Fruit fly (Drosophila melanogaster) whole organism, adult: ENCODE data around the gene CG7573.

Experiments used
- CG11617 ChIP-seq: fragments of 200-800 bp; sonication (Bioruptor generic); optimal IDR thresholded peaks from 2 replicates; lab custom pipeline; 2017; ENCODE audit warnings: mild to moderate bottlenecking, missing biosample characterization, missing genetic modification reagents, missing genetic modification characterization
- CG12768 ChIP-seq: fragments of 200-800 bp; sonication (Bioruptor generic); optimal IDR thresholded peaks from 2 replicates; lab custom pipeline; 2017; ENCODE audit warnings: missing biosample characterization, missing genetic modification characterization, mild to moderate bottlenecking, moderate library complexity, missing genetic modification reagents
- CG14711 ChIP-seq: fragments of 200-800 bp; sonication (Bioruptor generic); optimal IDR thresholded peaks from 2 replicates; lab custom pipeline; 2018; ENCODE audit warnings: missing biosample characterization, mild to moderate bottlenecking, missing genetic modification characterization, moderate library complexity
- CG1620 ChIP-seq: fragments of 200-800 bp; sonication (Bioruptor generic); optimal IDR thresholded peaks from 2 replicates; lab custom pipeline; 2016; ENCODE audit warnings: missing biosample characterization, missing genetic modification characterization
- CG33017 ChIP-seq: fragments of 200-800 bp; sonication (Bioruptor generic); optimal IDR thresholded peaks from 2 replicates; lab custom pipeline; 2018; ENCODE audit warnings: missing biosample characterization, mild to moderate bottlenecking, missing genetic modification characterization, moderate library complexity
- CG5204 ChIP-seq: fragments of 200-800 bp; sonication (Bioruptor generic); optimal IDR thresholded peaks from 2 replicates; lab custom pipeline; 2016; ENCODE audit warnings: missing biosample characterization, missing genetic modification characterization
- CG7045 ChIP-seq: fragments of 200-800 bp; sonication (Bioruptor generic); optimal IDR thresholded peaks from 2 replicates; lab custom pipeline; 2017; ENCODE audit warnings: missing biosample characterization, mild to moderate bottlenecking, missing genetic modification characterization
- CG7101 ChIP-seq: fragments of 200-800 bp; sonication (Bioruptor generic); optimal IDR thresholded peaks from 2 replicates; lab custom pipeline; 2018; ENCODE audit warnings: missing biosample characterization, mild to moderate bottlenecking, missing genetic modification characterization, moderate library complexity
- Clk ChIP-seq: fragments of 200-800 bp; sonication (Bioruptor generic); optimal IDR thresholded peaks from 2 replicates; lab custom pipeline; 2017; ENCODE audit warnings: missing biosample characterization, missing genetic modification characterization
- Crg-1 ChIP-seq: fragments of 200-800 bp; sonication (Bioruptor generic); optimal IDR thresholded peaks from 2 replicates; lab custom pipeline; 2016; ENCODE audit warnings: missing biosample characterization, missing genetic modification characterization
- Hr96 ChIP-seq: fragments of 200-800 bp; sonication (Bioruptor generic); optimal IDR thresholded peaks from 2 replicates; lab custom pipeline; 2016; ENCODE audit warnings: missing biosample characterization, missing genetic modification characterization
- Mnt ChIP-seq: fragments of 200-800 bp; sonication (Bioruptor generic); optimal IDR thresholded peaks from 2 replicates; lab custom pipeline; 2016; ENCODE audit warnings: missing biosample characterization, mild to moderate bottlenecking, missing genetic modification characterization
- bab1 ChIP-seq: fragments of 200-800 bp; sonication (Bioruptor generic); optimal IDR thresholded peaks from 3 replicates; lab custom pipeline; 2019; ENCODE audit warnings: missing biosample characterization, mild to moderate bottlenecking, missing genetic modification characterization, moderate library complexity
- cic ChIP-seq: fragments of 200-800 bp; sonication (Bioruptor generic); optimal IDR thresholded peaks from 2 replicates; lab custom pipeline; 2017; ENCODE audit warnings: missing biosample characterization, mild to moderate bottlenecking, missing genetic modification characterization, moderate library complexity
- cnc ChIP-seq, 2 experiments: fragments of >200 bp; optimal IDR thresholded peaks; 2 replicates each; lab custom pipeline; 2017
- kay ChIP-seq: fragments of 200-800 bp; sonication (Bioruptor generic); peaks from one replicate; lab custom pipeline; 2016; ENCODE audit warnings: missing biosample characterization, missing genetic modification characterization, borderline replicate concordance
- ovo ChIP-seq: fragments of 200-800 bp; sonication (Bioruptor generic); optimal IDR thresholded peaks from 2 replicates; lab custom pipeline; 2016; ENCODE audit warnings: missing biosample characterization, missing genetic modification characterization
- pad ChIP-seq: fragments of 200-800 bp; sonication (Bioruptor generic); optimal IDR thresholded peaks from 3 replicates; lab custom pipeline; 2017; ENCODE audit warnings: missing biosample characterization, missing genetic modification characterization, mild to moderate bottlenecking, moderate library complexity, missing genetic modification reagents
- tj ChIP-seq: fragments of 200-800 bp; sonication (Bioruptor generic); optimal IDR thresholded peaks from 3 replicates; lab custom pipeline; 2017; ENCODE audit warnings: missing biosample characterization, mild to moderate bottlenecking, missing genetic modification characterization, moderate library complexity
- toe ChIP-seq: fragments of 200-800 bp; sonication (Bioruptor generic); optimal IDR thresholded peaks from 2 replicates; lab custom pipeline; 2016; ENCODE audit warnings: missing biosample characterization, missing genetic modification characterization

CG7573 gene

DNA sequence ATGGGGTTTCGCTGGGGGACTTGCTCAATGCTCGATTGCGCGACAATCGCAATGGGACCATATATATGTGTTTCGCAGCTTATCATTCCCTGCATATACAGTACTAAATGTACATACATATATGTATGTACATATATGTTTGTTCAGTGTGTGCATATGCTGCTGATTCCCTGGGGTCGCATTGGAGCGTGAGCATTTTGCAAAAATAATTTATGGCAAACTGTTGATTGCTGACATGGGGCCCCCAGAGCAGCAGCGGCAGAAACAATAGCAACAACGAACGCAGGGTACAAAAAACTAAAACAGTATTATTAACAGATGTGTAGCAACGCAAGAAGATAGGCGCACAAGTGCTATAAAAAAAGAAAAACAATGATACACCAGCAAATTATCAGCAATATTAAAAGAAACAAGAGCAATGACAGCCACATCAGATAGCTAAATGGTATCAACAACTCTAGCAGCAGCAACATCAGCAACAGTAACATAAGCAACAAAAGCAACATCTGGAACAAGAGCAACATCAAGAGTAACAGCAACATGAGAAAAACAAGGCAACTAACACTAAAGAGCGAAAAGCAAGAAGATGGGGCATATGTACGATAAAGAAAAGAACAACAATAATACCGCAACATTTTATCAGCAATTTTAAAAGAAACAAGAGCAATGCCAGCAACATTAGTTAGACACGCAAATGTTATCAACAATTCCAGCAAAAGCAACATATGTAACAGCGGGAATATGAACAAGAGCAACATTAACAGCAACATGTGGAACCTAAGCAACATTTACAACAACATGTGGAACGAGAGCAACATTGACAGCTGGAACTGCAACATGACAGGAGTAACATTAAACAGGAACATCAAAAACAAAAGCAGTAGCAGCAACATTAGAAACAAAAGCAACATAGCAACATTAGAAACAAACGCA lies 27.2 kb upstream of the CG7573 start:
- TF ChIP-seq bab1 (GFP tag; lab: Kevin White, UChicago) = no peak
- TF ChIP-seq cic (GFP tag; lab: Kevin White, UChicago) = peak; percentile 31

DNA sequence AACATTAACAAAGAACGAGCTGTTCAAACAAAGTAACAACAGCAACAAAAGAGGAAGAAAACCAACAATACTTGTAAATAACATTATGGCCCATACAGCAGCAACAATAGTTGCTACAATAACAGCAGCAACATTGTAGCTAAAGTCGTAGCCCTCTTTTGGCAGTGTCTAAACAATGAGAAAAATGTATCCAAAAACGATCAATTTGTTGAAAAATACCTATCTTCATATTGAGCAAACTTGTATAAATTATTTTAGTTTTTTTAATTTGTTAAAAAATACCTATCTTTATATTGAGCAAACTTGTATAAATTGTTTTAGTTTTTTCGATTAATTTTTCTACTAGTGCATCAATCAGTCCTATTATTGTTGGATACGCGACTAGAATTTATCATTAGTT lies 26.5 kb upstream of the CG7573 start:
- TF ChIP-seq CG7045 (GFP tag; lab: Kevin White, UChicago) (peak; percentile 13), Crg-1 (no peak), CG14711 (tag; lab: Kevin White, UChicago) (peak; percentile 56), cnc (optimal IDR thresholded peaks at IDR 0.05; lab: Kevin White, UChicago) (no peak)

DNA sequence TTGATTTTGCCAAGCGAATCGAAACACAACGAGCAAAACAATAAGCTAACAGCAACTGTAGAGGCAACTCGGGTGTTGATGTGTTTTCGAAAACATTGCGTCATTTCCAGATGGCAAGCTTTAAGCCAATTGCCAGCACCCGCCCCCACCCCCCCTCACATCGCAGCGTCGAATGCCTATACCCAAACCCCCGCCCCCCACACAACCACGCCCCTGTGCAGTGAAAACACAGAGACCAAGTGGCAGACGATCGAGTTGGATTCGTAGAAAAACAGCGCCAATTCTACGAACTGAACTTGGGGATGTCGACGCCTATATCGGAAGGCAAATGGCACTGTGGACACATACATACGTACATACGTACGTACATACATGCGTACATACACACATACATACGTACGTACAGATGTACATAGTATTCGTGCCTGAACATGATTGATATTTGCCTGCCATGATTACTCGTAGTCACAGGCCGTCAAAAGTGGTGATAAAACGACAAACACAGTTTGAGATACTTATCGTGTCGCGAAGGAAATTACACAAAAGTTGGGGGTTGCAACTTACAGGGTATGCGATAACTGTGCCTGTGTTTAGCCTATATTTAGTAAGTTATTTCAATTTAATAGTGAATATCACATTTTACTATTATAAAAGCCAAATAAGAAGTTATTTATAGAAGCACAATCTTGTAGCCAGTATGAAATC lies 25.8 kb upstream of the CG7573 start:
- TF ChIP-seq cnc (optimal IDR thresholded peaks at IDR 0.05; lab: Kevin White, UChicago) (no peak), Hr96 (GFP tag; lab: Kevin White, UChicago) (no peak), CG7045 (GFP tag; lab: Kevin White, UChicago) (no peak), tj (GFP tag; lab: Kevin White, UChicago) (no peak), ovo (peak; percentile 16), CG12768 (GFP tag; lab: Kevin White, UChicago) (peak; percentile 63), CG5204 (GFP tag; lab: Kevin White, UChicago) (no peak), Mnt (no peak), CG11617 (GFP tag; lab: Kevin White, UChicago) (no peak), toe (GFP tag; lab: Kevin White, UChicago) (no peak), CG33017 (tag; lab: Kevin White, UChicago) (no peak), bab1 (GFP tag; lab: Kevin White, UChicago) (peak; percentile 8), CG1620 (GFP tag; lab: Kevin White, UChicago) (no peak), pad (no peak), Crg-1 (no peak), CG14711 (tag; lab: Kevin White, UChicago) (no peak), cic (GFP tag; lab: Kevin White, UChicago) (peak; percentile 70), kay (GFP tag; lab: Kevin White, UChicago) (no peak), CG7101 (no peak)

DNA sequence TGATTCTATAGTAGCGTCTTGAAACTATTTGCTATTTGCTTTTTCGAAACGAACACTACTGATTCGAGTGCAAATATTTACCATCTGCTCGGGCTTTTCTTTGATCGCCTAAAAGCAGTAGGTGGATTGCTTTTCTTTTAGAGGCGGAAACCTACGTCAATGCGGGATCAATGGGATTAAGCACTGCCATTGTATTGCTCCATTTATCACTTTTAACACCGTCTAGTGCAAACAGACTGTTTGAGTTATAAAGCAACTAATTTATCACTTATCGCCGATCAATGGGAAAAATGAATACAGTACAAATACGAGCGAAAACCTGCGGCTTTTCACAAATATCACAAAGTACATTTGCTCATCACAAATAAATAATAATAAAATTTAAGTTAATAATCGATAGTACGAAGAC lies 24.9 kb upstream of the CG7573 start:
- no peak for TF ChIP-seq ovo
- peak; percentile 50 for TF ChIP-seq kay (GFP tag; lab: Kevin White, UChicago)

DNA sequence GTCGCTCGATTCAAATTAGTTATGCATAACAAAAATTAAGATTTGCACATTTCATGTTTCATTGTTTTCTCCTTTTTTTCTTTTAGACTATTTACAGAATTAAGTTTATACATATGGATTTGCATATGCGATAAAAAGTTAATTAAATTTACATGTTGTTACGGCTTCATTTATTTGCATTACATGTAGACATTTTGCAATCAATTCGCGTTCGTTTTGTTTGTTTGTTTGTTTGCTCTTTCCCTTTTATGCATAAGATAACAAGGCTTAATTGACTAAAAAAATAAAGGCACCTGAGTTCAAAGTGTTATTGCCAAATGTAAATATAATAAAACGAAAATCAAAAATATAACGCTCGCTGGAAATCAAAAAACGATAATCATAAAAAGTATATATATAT lies 23.6 kb upstream of the CG7573 start:
- TF ChIP-seq Clk (GFP tag; lab: Kevin White, UChicago) (no peak), kay (GFP tag; lab: Kevin White, UChicago) (peak; percentile 67)

DNA sequence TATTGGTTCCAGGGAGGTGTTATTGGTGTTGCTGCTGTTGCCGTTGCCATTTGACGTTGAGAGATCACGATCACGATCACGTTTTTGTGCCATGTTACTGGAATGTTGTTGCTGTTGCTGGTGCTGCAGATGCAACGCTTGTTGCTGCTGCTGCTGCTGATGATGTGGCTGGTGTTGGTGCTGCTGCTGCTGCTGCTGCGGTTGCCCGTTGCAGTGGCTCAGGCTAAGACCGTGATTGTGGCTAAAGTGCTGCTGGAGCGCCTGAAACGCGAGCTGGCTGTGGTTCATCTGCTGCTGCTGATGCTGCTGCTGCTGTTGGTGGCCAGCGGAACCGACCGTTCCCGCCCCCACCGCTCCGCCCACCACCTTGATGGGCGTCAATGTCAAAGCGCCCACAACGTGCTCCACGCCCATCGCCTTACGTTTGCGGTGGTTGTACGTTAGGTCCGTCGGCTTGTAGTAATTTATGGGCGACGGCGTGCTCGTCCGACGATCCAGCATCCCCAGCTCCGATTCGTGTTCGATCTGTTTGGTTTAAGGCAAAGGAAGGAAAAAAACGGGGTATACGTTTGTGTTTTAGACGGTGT lies 22.3 kb upstream of the CG7573 start:
- TF ChIP-seq CG12768 (GFP tag; lab: Kevin White, UChicago) (no peak), kay (GFP tag; lab: Kevin White, UChicago) (no peak), Mnt (no peak), cnc (optimal IDR thresholded peaks at IDR 0.05; lab: Kevin White, UChicago) (no peak), pad (no peak), CG5204 (GFP tag; lab: Kevin White, UChicago) (no peak), ovo (no peak), CG7101 (no peak), Crg-1 (no peak), CG33017 (tag; lab: Kevin White, UChicago) (no peak), CG1620 (GFP tag; lab: Kevin White, UChicago) (no peak), Hr96 (GFP tag; lab: Kevin White, UChicago) (no peak), toe (GFP tag; lab: Kevin White, UChicago) (no peak), bab1 (GFP tag; lab: Kevin White, UChicago) (no peak), tj (GFP tag; lab: Kevin White, UChicago) (no peak), Clk (GFP tag; lab: Kevin White, UChicago) (no peak), CG7045 (GFP tag; lab: Kevin White, UChicago) (no peak), CG14711 (tag; lab: Kevin White, UChicago) (no peak), cic (GFP tag; lab: Kevin White, UChicago) (no peak)

DNA sequence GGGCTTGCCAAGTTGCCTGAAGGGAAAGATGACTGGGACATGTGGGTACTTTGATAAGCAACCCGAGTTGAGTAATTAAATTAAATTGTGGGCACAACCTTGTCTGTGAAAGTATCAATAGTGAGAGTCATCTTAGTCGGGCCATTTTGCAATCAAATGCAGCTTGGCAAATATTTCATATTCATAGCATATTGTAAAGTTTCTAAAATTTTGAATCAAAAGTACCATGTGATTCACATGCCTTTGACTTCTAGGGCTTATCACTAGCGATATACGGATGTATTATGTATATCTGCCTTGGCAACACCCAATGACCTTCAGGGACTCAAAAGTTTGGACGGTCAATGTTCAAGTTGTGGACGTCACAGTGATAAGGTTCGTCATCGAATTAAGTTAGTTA lies 21.3 kb upstream of the CG7573 start:
- TF ChIP-seq Clk (GFP tag; lab: Kevin White, UChicago) (no peak), CG12768 (GFP tag; lab: Kevin White, UChicago) (no peak), Hr96 (GFP tag; lab: Kevin White, UChicago) (no peak), kay (GFP tag; lab: Kevin White, UChicago) (peak; percentile 39), CG1620 (GFP tag; lab: Kevin White, UChicago) (no peak), toe (GFP tag; lab: Kevin White, UChicago) (no peak), Crg-1 (no peak), CG14711 (tag; lab: Kevin White, UChicago) (no peak), CG11617 (GFP tag; lab: Kevin White, UChicago) (no peak), cnc (optimal IDR thresholded peaks at IDR 0.05; lab: Kevin White, UChicago) (no peak), CG7101 (no peak), CG7045 (GFP tag; lab: Kevin White, UChicago) (no peak), cic (GFP tag; lab: Kevin White, UChicago) (peak; percentile 84), Mnt (peak; percentile 13), tj (GFP tag; lab: Kevin White, UChicago) (no peak), bab1 (GFP tag; lab: Kevin White, UChicago) (no peak), pad (no peak), CG33017 (tag; lab: Kevin White, UChicago) (peak; percentile 12), CG5204 (GFP tag; lab: Kevin White, UChicago) (no peak), ovo (no peak)
